Comparison of ENCODE assay signal across 3 fruit fly cellular contexts in the genomic region with DNA sequence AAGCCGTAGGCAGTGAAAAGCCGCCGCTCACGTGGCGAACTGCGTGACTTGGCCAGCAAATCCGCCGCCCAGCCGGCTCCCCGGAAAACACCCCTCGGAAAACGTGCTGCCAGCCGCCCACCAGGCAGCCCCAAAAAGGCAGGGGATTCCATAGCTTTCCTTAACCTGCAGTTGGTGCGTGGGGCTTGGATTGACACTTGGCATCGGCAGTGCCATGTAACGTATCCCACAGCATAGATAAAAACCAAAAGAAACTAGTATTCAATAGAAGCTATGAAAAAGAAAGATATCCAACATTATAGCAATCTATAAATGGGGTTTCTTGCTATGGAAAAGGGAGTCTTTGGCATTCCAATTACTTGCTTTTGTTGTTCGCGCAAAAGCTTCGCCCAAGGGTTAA.
TF ChIP-seq lines count a peak whose summit lies in the region.

No protein-coding gene starts in this region.

TF ChIP-seq in whole organism, adult, 20 proteins besides CTCF, POLR2A, EP300 and RAD21 (continued from another document):
- TF ChIP-seq CG7045 (GFP tag; optimal IDR thresholded peaks at IDR 0.05; lab: Kevin White, UChicago) (peak; percentile 50), CG1620 (GFP tag; optimal IDR thresholded peaks at IDR 0.05; lab: Kevin White, UChicago) (peak; percentile 20), CG12768 (GFP tag; optimal IDR thresholded peaks at IDR 0.05; lab: Kevin White, UChicago) (peak; percentile 38)

TF ChIP-seq in whole organism, embryonic, 481 proteins besides CTCF, POLR2A, EP300 and RAD21 (continued from another document):
- no peak for TF ChIP-seq NC2α (GFP tag; optimal IDR thresholded peaks at IDR 0.05; lab: Kevin White, UChicago)
- TF ChIP-seq CG34376 (GFP tag; optimal IDR thresholded peaks at IDR 0.05; lab: Kevin White, UChicago), result peak; percentile 16
- no peak for TF ChIP-seq CG6272 (GFP tag; IDR thresholded peaks at IDR 0.05; lab: Robert Waterston, UW)
- peak; percentile 19 for TF ChIP-seq dmrt99B (tag; optimal IDR thresholded peaks at IDR 0.05; lab: Kevin White, UChicago)
- TF ChIP-seq grau (tag; optimal IDR thresholded peaks at IDR 0.05; lab: Kevin White, UChicago), result peak; percentile 6
- no peak for TF ChIP-seq sug (tag; optimal IDR thresholded peaks at IDR 0.05; lab: Kevin White, UChicago)
TF ChIP-seq in whole organism, embryonic: peak in this region for 15.

TF ChIP-seq in whole organism, prepupa, 60 proteins besides CTCF, POLR2A, EP300 and RAD21 (continued from another document):
- peak; percentile 39 for TF ChIP-seq CG32006 (GFP tag; optimal IDR thresholded peaks at IDR 0.05; lab: Kevin White, UChicago)
- TF ChIP-seq CG7368 (GFP tag; optimal IDR thresholded peaks at IDR 0.05; lab: Kevin White, UChicago), result no peak
- peak; percentile 14 for TF ChIP-seq OdsH (GFP tag; optimal IDR thresholded peaks at IDR 0.05; lab: Kevin White, UChicago)
- TF ChIP-seq Met (GFP tag; optimal IDR thresholded peaks at IDR 0.05; lab: Kevin White, UChicago), result no peak
- TF ChIP-seq CG6792 (GFP tag; optimal IDR thresholded peaks at IDR 0.05; lab: Kevin White, UChicago), result no peak
- peak; percentile 36 for TF ChIP-seq Hr4 (GFP tag; optimal IDR thresholded peaks at IDR 0.05; lab: Kevin White, UChicago)
